Worm (Caenorhabditis elegans) whole organism, L2 larva: ENCODE data around the gene Y45F10D.6.
A peak's percentile ranks its signal among the peaks of the same experiment; 100 is the strongest.

Experiments used
- F13H6.1 ChIP-seq: sonication (generic microtip); optimal IDR thresholded peaks from 2 replicates; lab custom pipeline; 2016; ENCODE audit warnings: missing genetic modification characterization, missing compliant biosample characterization
- R02D3.7 ChIP-seq: fragments of 150-350 bp; optimal IDR thresholded peaks from 2 replicates; lab custom pipeline; 2014; ENCODE audit warnings: missing biosample characterization, missing genetic modification characterization
- ama-1 ChIP-seq: fragments of 150-350 bp; optimal IDR thresholded peaks from 2 replicates; lab custom pipeline; 2018; ENCODE audit warnings: inconsistent platforms
- egl-27 ChIP-seq: sonication (generic microtip); optimal IDR thresholded peaks from 3 replicates; lab custom pipeline; 2017; ENCODE audit warnings: missing biosample characterization, missing genetic modification reagents, missing genetic modification characterization
- lsy-2 ChIP-seq, 2 experiments: fragments of 150-350 bp in 1 of 2; sonication (generic microtip) in 1 of 2; optimal IDR thresholded peaks; 2 replicates each; lab custom pipeline; 2014 to 2017; ENCODE audit warnings: missing biosample characterization in 2 of 2, missing genetic modification characterization in 2 of 2
- nhr-6 ChIP-seq: fragments of 150-350 bp; optimal IDR thresholded peaks from 2 replicates; lab custom pipeline; 2014; ENCODE audit warnings: missing biosample characterization, missing genetic modification characterization
- nhr-77 ChIP-seq: fragments of 150-350 bp; optimal IDR thresholded peaks from 2 replicates; lab custom pipeline; 2014; ENCODE audit warnings: missing biosample characterization, missing genetic modification characterization
- snpc-4 ChIP-seq: fragments of 150-350 bp; optimal IDR thresholded peaks from 2 replicates; lab custom pipeline; 2014; ENCODE audit warnings: missing biosample characterization, missing genetic modification characterization
- unc-55 ChIP-seq: fragments of 150-350 bp; sonication (generic microtip); optimal IDR thresholded peaks from 3 replicates; lab custom pipeline; 2014; ENCODE audit warnings: missing biosample characterization, missing genetic modification reagents, missing genetic modification characterization

- TF ChIP-seq egl-27 (tag; lab: Kevin White, UChicago) (no peak), unc-55 (GFP tag; lab: Kevin White, UChicago) (peak; percentile 90), nhr-6 (tag; lab: Kevin White, UChicago) (no peak), nhr-77 (tag; lab: Kevin White, UChicago) (no peak), ama-1 (lab: Kevin White, UChicago) (peak; percentile 17), F13H6.1 (tag; lab: Kevin White, UChicago) (peak; percentile 40), snpc-4 (peak; percentile 71), R02D3.7 (no peak), lsy-2 (tag; optimal IDR thresholded peaks at IDR 0.05; lab: Kevin White, UChicago) (peak; percentile 57 to 92)
Measured at ce11 chrIV:13777480-13777879, 20.2 kb downstream of the Y45F10D.6 start, which contains the start of gene rpl-18.
